Fruit fly (Drosophila melanogaster): Measurements from ENCODE around the gene gl.

dm6 chr3R:18361694-18362093 is 10.8 kb downstream of the gl start, which contains the start of gene hmw:
- no peak for TF ChIP-seq CG8478 (optimal IDR thresholded peaks at IDR 0.05)
- no peak for TF ChIP-seq CTCF (optimal IDR thresholded peaks at IDR 0.05)
